Worm (Caenorhabditis elegans) whole organism, L4/young adult: ENCODE data around the gene C45G9.2.

ENCODE experiments used
- W03F9.2 ChIP-seq: fragments of 150-350 bp; optimal IDR thresholded peaks from 2 replicates; lab custom pipeline; 2014; ENCODE audit warnings: missing biosample characterization, missing genetic modification characterization
- dao-5 ChIP-seq: sonication (generic microtip); optimal IDR thresholded peaks from 2 replicates; lab custom pipeline; 2016; ENCODE audit warnings: missing genotype, missing genetic modification characterization, moderate library complexity, missing compliant biosample characterization
- him-1 ChIP-seq: sonication (generic microtip); optimal IDR thresholded peaks from 2 replicates; lab custom pipeline; 2016; ENCODE audit warnings: missing genotype, missing genetic modification reagents, missing genetic modification characterization, missing compliant biosample characterization

The C45G9.2 gene

ce11 chrIII:5068675-5069233 is at the start of gene C45G9.2, which contains the start of gene C45G9.11:
TSS of gene C45G9.2 (plus strand) at chrIII:5069066.
TSS of gene C45G9.11 (minus strand) at chrIII:5068725.
- TF ChIP-seq him-1: peak; percentile 59
- TF ChIP-seq W03F9.2 (tag; lab: Kevin White, UChicago): peak; percentile 40
- TF ChIP-seq dao-5 (tag; lab: Kevin White, UChicago): no peak

- TF ChIP-seq W03F9.2 (tag; lab: Kevin White, UChicago): no peak
- no peak for TF ChIP-seq dao-5 (tag; lab: Kevin White, UChicago)
- TF ChIP-seq him-1: no peak
Observed at ce11 chrIII:5020924-5021323, 47.9 kb upstream of the C45G9.2 start, which contains the start of gene mdt-11. TSS of gene mdt-11 (plus strand) at chrIII:5021224.

- TF ChIP-seq W03F9.2 (tag; lab: Kevin White, UChicago) (no peak), him-1 (no peak), dao-5 (tag; lab: Kevin White, UChicago) (no peak)
Observed at ce11 chrIII:5021689-5022088, 47.2 kb upstream of the C45G9.2 start, which contains the start of gene R144.3. TSS of gene R144.3 (plus strand) at chrIII:5021989.

ce11 chrIII:5022964-5023363 is 45.9 kb upstream of the C45G9.2 start, which contains the start of gene R144.13:
TSS of gene R144.13 (plus strand) at chrIII:5023264.
- no peak for TF ChIP-seq dao-5 (tag; lab: Kevin White, UChicago)

- TF ChIP-seq W03F9.2 (tag; lab: Kevin White, UChicago): no peak
- TF ChIP-seq dao-5 (tag; lab: Kevin White, UChicago): no peak
- no peak for TF ChIP-seq him-1
Observed at ce11 chrIII:5023642-5024041, 45.2 kb upstream of the C45G9.2 start.

ce11 chrIII:5024393-5024964 is 44.4 kb upstream of the C45G9.2 start, which contains the start of gene pcf-11:
TSS of gene pcf-11 (plus strand) at chrIII:5024914.
- TF ChIP-seq him-1 (no peak), W03F9.2 (tag; lab: Kevin White, UChicago) (peak; percentile 34), dao-5 (tag; lab: Kevin White, UChicago) (no peak)

ce11 chrIII:5025136-5025629 is 43.7 kb upstream of the C45G9.2 start:
- TF ChIP-seq dao-5 (tag; lab: Kevin White, UChicago) (no peak), W03F9.2 (tag; lab: Kevin White, UChicago) (no peak), him-1 (no peak)

- no peak for TF ChIP-seq him-1
- no peak for TF ChIP-seq dao-5 (tag; lab: Kevin White, UChicago)
- TF ChIP-seq W03F9.2 (tag; lab: Kevin White, UChicago): no peak
Observed at ce11 chrIII:5026366-5026765, 42.5 kb upstream of the C45G9.2 start.

- TF ChIP-seq him-1 (no peak), dao-5 (tag; lab: Kevin White, UChicago) (no peak), W03F9.2 (tag; lab: Kevin White, UChicago) (no peak)
Observed at ce11 chrIII:5027219-5027618, 41.6 kb upstream of the C45G9.2 start.

- TF ChIP-seq dao-5 (tag; lab: Kevin White, UChicago) (no peak), him-1 (no peak), W03F9.2 (tag; lab: Kevin White, UChicago) (no peak)
Observed at ce11 chrIII:5030629-5031028, 38.2 kb upstream of the C45G9.2 start, which contains the start of gene klp-6. TSS of gene klp-6 (plus strand) at chrIII:5030929.

- peak; percentile 78 for TF ChIP-seq dao-5 (tag; lab: Kevin White, UChicago)
- peak; percentile 81 for TF ChIP-seq him-1
Observed at ce11 chrIII:5031375-5031836, 37.5 kb upstream of the C45G9.2 start.

- no peak for TF ChIP-seq dao-5 (tag; lab: Kevin White, UChicago)
- TF ChIP-seq W03F9.2 (tag; lab: Kevin White, UChicago): no peak
- no peak for TF ChIP-seq him-1
Observed at ce11 chrIII:5036158-5036557, 32.7 kb upstream of the C45G9.2 start, which contains the start of gene C45G9.6. TSS of gene C45G9.6 (plus strand) at chrIII:5036458.

ce11 chrIII:5042112-5042511 is 26.8 kb upstream of the C45G9.2 start, which contains the start of gene nlp-43:
TSS of gene nlp-43 (plus strand) at chrIII:5042412.
- TF ChIP-seq dao-5 (tag; lab: Kevin White, UChicago) (no peak), W03F9.2 (tag; lab: Kevin White, UChicago) (no peak), him-1 (no peak)

ce11 chrIII:5044709-5045108 is 24.2 kb upstream of the C45G9.2 start, which contains the start of gene C45G9.14:
TSS of gene C45G9.14 (plus strand) at chrIII:5045009.
- TF ChIP-seq him-1 (no peak), W03F9.2 (tag; lab: Kevin White, UChicago) (no peak), dao-5 (tag; lab: Kevin White, UChicago) (no peak)
